Fruit fly (Drosophila melanogaster) whole organism, prepupa: ENCODE results near the gene CG17221.

ENCODE experiments used
- Ets96B ChIP-seq: fragments of 200-800 bp; optimal IDR thresholded peaks from 2 replicates; lab custom pipeline; 2019; ENCODE audit warnings: missing biosample characterization, mild to moderate bottlenecking, missing genetic modification characterization, moderate library complexity
- Gug ChIP-seq: fragments of 200-800 bp; sonication (Bioruptor generic); IDR thresholded peaks from 2 replicates; pipeline ENCODE4 v1.3.6; 2022; ENCODE audit warnings: missing biosample characterization, missing genetic modification characterization
- OdsH ChIP-seq: fragments of 200-800 bp; sonication (Bioruptor generic); optimal IDR thresholded peaks from 3 replicates; lab custom pipeline; 2016; ENCODE audit warnings: missing biosample characterization, missing genetic modification characterization

dm6 chr2L:3005483-3005882 is 34.3 kb upstream of the CG17221 start:
- no peak for TF ChIP-seq Ets96B
- no peak for TF ChIP-seq Gug (GFP tag; lab: Robert Waterston, UW)
- TF ChIP-seq OdsH (GFP tag; lab: Kevin White, UChicago), result no peak
